Fruit fly (Drosophila melanogaster): ENCODE results near the gene xit.

xit gene

DNA sequence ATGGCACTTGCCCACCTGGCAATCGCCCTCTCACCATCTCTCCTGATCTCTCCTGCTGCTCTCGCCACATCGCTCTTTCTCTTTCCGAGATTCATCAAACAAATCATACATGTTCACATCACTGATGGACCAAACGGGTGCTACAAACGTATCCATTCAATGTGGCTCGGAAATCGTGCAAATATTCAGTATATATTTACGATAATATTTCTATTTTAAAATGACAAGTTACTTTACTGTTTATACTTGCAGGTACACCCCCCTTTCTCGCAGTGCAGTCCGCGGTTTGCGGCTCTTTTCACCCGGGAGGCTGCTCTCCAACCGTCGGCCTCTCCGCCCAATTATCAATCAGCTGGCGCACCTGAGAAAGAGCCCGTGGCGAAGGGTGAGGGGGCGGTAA lies 29.3 kb upstream of the xit start (continued):
- no peak for TF ChIP-seq prd (optimal IDR thresholded peaks at IDR 0.05)
- TF ChIP-seq prd (GFP tag; IDR thresholded peaks at IDR 0.05) = peak; percentile 35; the same call in 1 of the 3 replicates
- no peak for TF ChIP-seq ase (GFP tag; IDR thresholded peaks at IDR 0.05)
- TF ChIP-seq CG7271 (tag; optimal IDR thresholded peaks at IDR 0.05) = no peak
- peak; percentile 8 for TF ChIP-seq phol (tag; optimal IDR thresholded peaks at IDR 0.05)
- TF ChIP-seq pb (GFP tag; optimal IDR thresholded peaks at IDR 0.05) = no peak
- TF ChIP-seq Hey (tag; optimal IDR thresholded peaks at IDR 0.05) = no peak
- no peak for TF ChIP-seq CG9727 (GFP tag; optimal IDR thresholded peaks at IDR 0.05)
- TF ChIP-seq corto (GFP tag; optimal IDR thresholded peaks at IDR 0.05) = no peak
- 0 out of 3 replicates have a peak, but pooled peaks have one; percentile 19 for TF ChIP-seq Optix (GFP tag; IDR thresholded peaks at IDR 0.05)
- no peak for TF ChIP-seq B-H2 (GFP tag; optimal IDR thresholded peaks at IDR 0.05)
- peak; percentile 87 for TF ChIP-seq Drgx (GFP tag; IDR thresholded peaks at IDR 0.05)
- TF ChIP-seq CG31365 (tag; optimal IDR thresholded peaks at IDR 0.05) = no peak
- no peak for TF ChIP-seq CG8765 (GFP tag; IDR thresholded peaks at IDR 0.05)
- no peak for TF ChIP-seq Dad (GFP tag; optimal IDR thresholded peaks at IDR 0.05)
- TF ChIP-seq CG14710 (tag; optimal IDR thresholded peaks at IDR 0.05) = no peak
- TF ChIP-seq oc (tag; optimal IDR thresholded peaks at IDR 0.05) = no peak
- no peak for TF ChIP-seq Sry-β (GFP tag; optimal IDR thresholded peaks at IDR 0.05)
- TF ChIP-seq abd-A (tag; optimal IDR thresholded peaks at IDR 0.05) = no peak
- TF ChIP-seq TFAM (GFP tag; optimal IDR thresholded peaks at IDR 0.05) = no peak
- TF ChIP-seq CG9932 (GFP tag; IDR thresholded peaks at IDR 0.05) = peak; percentile 42; the same call in 1 of the 2 replicates
- TF ChIP-seq CG7963 (GFP tag; IDR thresholded peaks at IDR 0.05; ENCODE audit: partially characterized antibody) = no peak
- TF ChIP-seq CG15011 (GFP tag; optimal IDR thresholded peaks at IDR 0.05) = no peak
- TF ChIP-seq Abd-B (GFP tag; optimal IDR thresholded peaks at IDR 0.05) = no peak
- TF ChIP-seq Rfx (GFP tag; IDR thresholded peaks at IDR 0.05) = peak; percentile 51; the same call in 1 of the 2 replicates
- peak; percentile 17 for TF ChIP-seq CG2120 (GFP tag; optimal IDR thresholded peaks at IDR 0.05)
- no peak for TF ChIP-seq CG11247 (GFP tag; IDR thresholded peaks at IDR 0.05)
- no peak for TF ChIP-seq z (GFP tag; IDR thresholded peaks at IDR 0.05)
- TF ChIP-seq CG32532 (GFP tag; IDR thresholded peaks at IDR 0.05) = peak; percentile 54; the same call in 1 of the 2 replicates
- TF ChIP-seq Stat92E (GFP tag; optimal IDR thresholded peaks at IDR 0.05) = no peak
- TF ChIP-seq CG32767 (GFP tag; IDR thresholded peaks at IDR 0.05) = peak; percentile 57; the same call in 1 of the 2 replicates
- no peak for TF ChIP-seq mld (GFP tag; IDR thresholded peaks at IDR 0.05; ENCODE audit: partially characterized antibody)
- TF ChIP-seq Elba2 (GFP tag; optimal IDR thresholded peaks at IDR 0.05) = no peak
- TF ChIP-seq ERR (GFP tag; optimal IDR thresholded peaks at IDR 0.05) = no peak
- no peak for TF ChIP-seq CG4617 (GFP tag; optimal IDR thresholded peaks at IDR 0.05; ENCODE audit: borderline replicate concordance)
- no peak for TF ChIP-seq kah (GFP tag; optimal IDR thresholded peaks at IDR 0.05)
- TF ChIP-seq Hmr (GFP tag; optimal IDR thresholded peaks at IDR 0.05) = no peak
- TF ChIP-seq en (GFP tag; optimal IDR thresholded peaks at IDR 0.05) = no peak
- no peak for TF ChIP-seq her (GFP tag; optimal IDR thresholded peaks at IDR 0.05)
- no peak for TF ChIP-seq CG2875 (GFP tag; optimal IDR thresholded peaks at IDR 0.05)
- TF ChIP-seq CG18619 (GFP tag; optimal IDR thresholded peaks at IDR 0.05) = no peak
- no peak for TF ChIP-seq CG11093 (GFP tag; IDR thresholded peaks at IDR 0.05)
- no peak for TF ChIP-seq CG3163 (GFP tag; optimal IDR thresholded peaks at IDR 0.05)
- no peak for TF ChIP-seq bsh (GFP tag; optimal IDR thresholded peaks at IDR 0.05)
- TF ChIP-seq PHDP (tag; optimal IDR thresholded peaks at IDR 0.05) = no peak
- no peak for TF ChIP-seq CG14860 (GFP tag; IDR thresholded peaks at IDR 0.05; ENCODE audit: partially characterized antibody)
- no peak for TF ChIP-seq CG11560 (tag; IDR thresholded peaks at IDR 0.05)
- no peak for TF ChIP-seq CG3726 (GFP tag; IDR thresholded peaks at IDR 0.05)
- no peak for TF ChIP-seq Fer2 (tag; optimal IDR thresholded peaks at IDR 0.05)
- no peak for TF ChIP-seq Gsc (GFP tag; IDR thresholded peaks at IDR 0.05)
- TF ChIP-seq CG6813 (GFP tag; optimal IDR thresholded peaks at IDR 0.05) = no peak
